Fruit fly (Drosophila melanogaster) whole organism, pupa: Measurements from ENCODE around the gene Pp1alpha-96A.

Experiments
- CG12605 ChIP-seq: fragments of 200-800 bp; sonication (Bioruptor generic); IDR thresholded peaks from 2 replicates; pipeline ENCODE4 v1.3.6; 2022; ENCODE audit warnings: missing biosample characterization, missing genetic modification characterization
- CG13204 ChIP-seq: fragments of 200-800 bp; sonication (Bioruptor generic); optimal IDR thresholded peaks from 2 replicates; lab custom pipeline; 2018; ENCODE audit warnings: missing biosample characterization, mild to moderate bottlenecking, missing genetic modification characterization, moderate library complexity
- CG15710 ChIP-seq: fragments of 200-800 bp; sonication (Bioruptor generic); optimal IDR thresholded peaks from 2 replicates; lab custom pipeline; 2018; ENCODE audit warnings: missing biosample characterization, mild to moderate bottlenecking, missing genetic modification characterization, moderate library complexity
- CG34367 ChIP-seq: fragments of 200-800 bp; sonication (Bioruptor generic); optimal IDR thresholded peaks from 2 replicates; lab custom pipeline; 2018; ENCODE audit warnings: missing biosample characterization, mild to moderate bottlenecking, missing genetic modification characterization
- fd96Ca ChIP-seq: fragments of 200-800 bp; sonication (Bioruptor generic); IDR thresholded peaks from 3 replicates; pipeline ENCODE4 v1.3.6; 2022; ENCODE audit warnings: missing biosample characterization, missing genetic modification characterization

DNA sequence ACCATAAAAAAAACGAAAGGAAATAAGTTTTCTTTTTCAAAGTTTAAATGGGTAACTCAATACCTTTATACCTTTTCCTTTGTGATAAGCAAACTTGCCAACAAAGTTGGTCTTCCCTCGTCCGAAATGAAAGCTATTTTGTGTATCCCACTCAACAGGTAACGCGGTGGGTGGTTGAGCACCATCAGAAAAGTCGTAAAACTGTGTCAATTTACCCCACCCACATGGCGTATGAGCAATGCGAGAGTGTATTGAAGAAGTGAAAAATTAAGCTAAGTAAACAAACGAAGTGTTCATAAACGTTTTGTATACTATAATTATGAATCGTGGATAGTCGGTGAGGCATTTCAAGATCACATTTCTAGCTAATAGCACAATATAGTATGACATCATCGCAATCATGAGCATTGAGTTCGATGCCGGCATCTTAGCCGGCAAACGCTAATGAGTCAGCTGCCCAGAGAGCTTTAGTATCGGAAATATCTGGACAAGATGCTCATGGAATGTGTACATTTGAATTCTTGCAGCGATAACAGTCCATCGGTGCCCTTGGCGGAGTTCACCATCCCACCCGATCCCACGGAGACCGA is 32.8 kb downstream of the Pp1alpha-96A start:
- TF ChIP-seq CG12605 (GFP tag; lab: Robert Waterston, UW) (no peak), fd96Ca (GFP tag; lab: Robert Waterston, UW) (no peak), CG13204 (no peak), CG34367 (no peak), CG15710 (tag; lab: Kevin White, UChicago) (no peak)
